Worm (Caenorhabditis elegans): ENCODE data around the gene F22D3.4.

- TF ChIP-seq mdl-1 (tag; optimal IDR thresholded peaks at IDR 0.05) (no peak), ztf-11 (tag; optimal IDR thresholded peaks at IDR 0.05) (no peak), zag-1 (tag; optimal IDR thresholded peaks at IDR 0.05) (no peak), tbx-2 (tag; optimal IDR thresholded peaks at IDR 0.05) (no peak), nhr-12 (tag; optimal IDR thresholded peaks at IDR 0.05) (no peak), snpc-4 (tag; optimal IDR thresholded peaks at IDR 0.05) (no peak)
Observed at ce11 chrII:6877881-6878280, 49.5 kb downstream of the F22D3.4 start.

Data from whole organism, L3 larva.